Fruit fly (Drosophila melanogaster): ENCODE measurements around the gene TwdlS.

DNA sequence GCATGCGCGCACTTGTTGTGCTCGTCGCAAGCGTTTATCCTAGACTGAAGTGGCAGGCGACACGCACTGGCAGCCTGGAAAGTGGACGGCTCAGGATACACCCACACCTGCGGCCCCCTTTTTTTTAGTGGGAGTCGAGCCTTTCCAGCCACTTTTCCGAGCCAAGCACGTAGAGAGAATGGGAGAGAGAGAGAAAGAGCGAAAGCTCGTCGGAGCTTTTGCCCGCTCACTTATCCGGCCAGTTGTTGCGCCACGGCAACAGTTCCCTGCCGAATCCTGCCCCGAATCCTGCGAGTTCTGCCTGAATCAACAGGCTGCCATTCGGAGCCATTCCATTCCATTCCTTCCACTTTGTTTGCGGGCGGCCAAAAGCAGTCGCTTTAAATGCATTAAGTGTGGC lies 45.5 kb downstream of the TwdlS start, which contains the start of gene beat-VII:
- TF ChIP-seq psq (optimal IDR thresholded peaks at IDR 0.05) (no peak), insv (optimal IDR thresholded peaks at IDR 0.05) (no peak), Sin3A (optimal IDR thresholded peaks at IDR 0.05) (no peak), h (optimal IDR thresholded peaks at IDR 0.05) (no peak)

All from Kc167 (cell line).